Fruit fly (Drosophila melanogaster) whole organism, embryonic: ENCODE measurements around the gene CG33124.

ENCODE experiments used
- B-H2 ChIP-seq: fragments of 200-800 bp; sonication (Bioruptor generic); optimal IDR thresholded peaks from 2 replicates; lab custom pipeline; 2018; ENCODE audit warnings: missing biosample characterization, mild to moderate bottlenecking, missing genetic modification characterization
- BEAF-32 ChIP-seq: fragments of 200-800 bp; sonication (Bioruptor generic); optimal IDR thresholded peaks from 3 replicates; lab custom pipeline; 2017; ENCODE audit warnings: missing biosample characterization, missing genetic modification characterization, mild to moderate bottlenecking, moderate library complexity, missing genetic modification reagents
- CG11504 ChIP-seq: fragments of 200-800 bp; sonication (Bioruptor generic); optimal IDR thresholded peaks from 3 replicates; lab custom pipeline; 2019; ENCODE audit warnings: missing biosample characterization, mild to moderate bottlenecking, missing genetic modification characterization, moderate library complexity
- CG1529 ChIP-seq: fragments of 200-800 bp; sonication (Bioruptor generic); optimal IDR thresholded peaks from 3 replicates; lab custom pipeline; 2018; ENCODE audit warnings: missing biosample characterization, missing genetic modification characterization
- CG1647 ChIP-seq: fragments of 200-800 bp; sonication (Bioruptor generic); optimal IDR thresholded peaks from 3 replicates; lab custom pipeline; 2016; ENCODE audit warnings: missing biosample characterization, missing genetic modification characterization
- CG16813 ChIP-seq: fragments of 200-800 bp; sonication (Bioruptor generic); IDR thresholded peaks from 3 replicates; pipeline ENCODE4 v1.3.6; 2022; ENCODE audit warnings: missing biosample characterization, missing genetic modification characterization; ENCODE audit not compliant: partially characterized antibody
- CG17186 ChIP-seq: fragments of 200-800 bp; sonication (Bioruptor generic); optimal IDR thresholded peaks from 3 replicates; lab custom pipeline; 2017; ENCODE audit warnings: missing biosample characterization, missing genetic modification reagents, missing genetic modification characterization
- CG1792 ChIP-seq: fragments of 200-800 bp; sonication (Bioruptor generic); optimal IDR thresholded peaks from 2 replicates; lab custom pipeline; 2016; ENCODE audit warnings: missing biosample characterization, missing genetic modification characterization
- CG2712 ChIP-seq: fragments of 200-800 bp; optimal IDR thresholded peaks from 3 replicates; lab custom pipeline; 2019; ENCODE audit warnings: missing biosample characterization, mild to moderate bottlenecking, missing genetic modification characterization, moderate library complexity
- CG33557 ChIP-seq: fragments of 200-800 bp; sonication (Bioruptor generic); optimal IDR thresholded peaks from 2 replicates; lab custom pipeline; 2019; ENCODE audit warnings: missing biosample characterization, mild to moderate bottlenecking, missing genetic modification characterization, moderate library complexity
- CG4404 ChIP-seq: fragments of 200-800 bp; sonication (Bioruptor generic); IDR thresholded peaks from 2 replicates; pipeline ENCODE4 v1.3.6; 2022; ENCODE audit warnings: missing biosample characterization, missing genetic modification characterization
- CG6765 ChIP-seq: fragments of 200-800 bp; sonication (Bioruptor generic); optimal IDR thresholded peaks from 3 replicates; lab custom pipeline; 2017; ENCODE audit warnings: missing biosample characterization, mild to moderate bottlenecking, missing genetic modification characterization
- CG6813 ChIP-seq: fragments of 200-800 bp; sonication (Bioruptor generic); optimal IDR thresholded peaks from 2 replicates; lab custom pipeline; 2017; ENCODE audit warnings: missing biosample characterization, missing genetic modification characterization, mild to moderate bottlenecking, moderate library complexity, missing genetic modification reagents
- CG8765 ChIP-seq: fragments of 200-800 bp; sonication (Bioruptor generic); IDR thresholded peaks from 2 replicates; pipeline ENCODE4 v1.3.6; 2022; ENCODE audit warnings: missing biosample characterization, missing genetic modification characterization
- CG9215 ChIP-seq: fragments of 200-800 bp; sonication (Bioruptor generic); IDR thresholded peaks from 2 replicates; pipeline ENCODE4 v1.3.6; 2022; ENCODE audit warnings: missing biosample characterization, missing genetic modification characterization
- Deaf1 ChIP-seq: fragments of 200-800 bp; optimal IDR thresholded peaks from 3 replicates; lab custom pipeline; 2019; ENCODE audit warnings: missing biosample characterization, mild to moderate bottlenecking, missing genetic modification characterization, moderate library complexity
- Dref ChIP-seq: fragments of 200-800 bp; sonication (Bioruptor generic); IDR thresholded peaks from 2 replicates; pipeline ENCODE4 v1.3.6; 2022; ENCODE audit warnings: missing biosample characterization, missing genetic modification characterization
- E2f1 ChIP-seq: fragments of 200-800 bp; sonication (Bioruptor generic); IDR thresholded peaks from 2 replicates; pipeline ENCODE4 v1.3.6; 2022; ENCODE audit warnings: missing biosample characterization, missing genetic modification characterization
- Eip74EF ChIP-seq, 2 experiments: fragments of 200-800 bp in 1 of 2; fragments of >200 bp in 1 of 2; sonication (Bioruptor generic) in 1 of 2; optimal IDR thresholded peaks; 2 replicates each; lab custom pipeline; 2017 to 2019; ENCODE audit warnings: missing biosample characterization in 2 of 2, missing genetic modification characterization in 2 of 2, mild to moderate bottlenecking in 1 of 2, moderate library complexity in 1 of 2
- Ets65A ChIP-seq: fragments of 200-800 bp; sonication (Bioruptor generic); peaks from one replicate; lab custom pipeline; 2016; ENCODE audit warnings: missing biosample characterization, missing genetic modification characterization
- Gug ChIP-seq: fragments of 200-800 bp; sonication (Bioruptor generic); IDR thresholded peaks from 4 replicates; pipeline ENCODE4 v1.3.6; 2022; ENCODE audit warnings: missing biosample characterization, missing genetic modification characterization
- HLH4C ChIP-seq: fragments of 200-800 bp; sonication (Bioruptor generic); IDR thresholded peaks from 3 replicates; pipeline ENCODE4 v1.3.6; 2022; ENCODE audit warnings: missing biosample characterization, missing genetic modification characterization; ENCODE audit not compliant: partially characterized antibody
- HmgD ChIP-seq: fragments of 200-800 bp; sonication (Bioruptor generic); optimal IDR thresholded peaks from 3 replicates; lab custom pipeline; 2016; ENCODE audit warnings: missing biosample characterization, missing genetic modification characterization
- Kr ChIP-seq: fragments of 200-800 bp; sonication (Bioruptor generic); optimal IDR thresholded peaks from 2 replicates; lab custom pipeline; 2017; ENCODE audit warnings: missing biosample characterization, mild to moderate bottlenecking, missing genetic modification characterization
- MBD-R2 ChIP-seq: fragments of 200-800 bp; sonication (Bioruptor generic); IDR thresholded peaks from 2 replicates; pipeline ENCODE4 v1.3.6; 2022; ENCODE audit warnings: missing biosample characterization, missing genetic modification characterization
- Myb ChIP-seq: fragments of 200-800 bp; sonication (Bioruptor generic); optimal IDR thresholded peaks from 2 replicates; lab custom pipeline; 2016; ENCODE audit warnings: missing biosample characterization, missing genetic modification characterization
- Nf-YA ChIP-seq: fragments of 200-800 bp; sonication (Bioruptor generic); IDR thresholded peaks from 2 replicates; pipeline ENCODE4 v1.3.6; 2022; ENCODE audit warnings: missing biosample characterization, missing genetic modification characterization
- Nf-YC ChIP-seq: fragments of 200-800 bp; optimal IDR thresholded peaks from 3 replicates; lab custom pipeline; 2019; ENCODE audit warnings: missing biosample characterization, mild to moderate bottlenecking, missing genetic modification characterization, moderate library complexity
- Spps ChIP-seq: fragments of 200-800 bp; sonication (Bioruptor generic); optimal IDR thresholded peaks from 2 replicates; lab custom pipeline; 2018; ENCODE audit warnings: missing biosample characterization, mild to moderate bottlenecking, missing genetic modification characterization
- bowl ChIP-seq: fragments of 200-800 bp; sonication (Bioruptor generic); IDR thresholded peaks from 2 replicates; pipeline ENCODE4 v1.3.6; 2022; ENCODE audit warnings: missing biosample characterization, missing genetic modification characterization
- crp ChIP-seq, 2 experiments: fragments of 200-800 bp; sonication (Bioruptor generic); optimal IDR thresholded peaks; 2 replicates in 1 of 2; 3 replicates in 1 of 2; lab custom pipeline; 2017; ENCODE audit warnings: missing biosample characterization in 2 of 2, missing genetic modification characterization in 2 of 2, mild to moderate bottlenecking in 1 of 2, moderate library complexity in 1 of 2
- danr ChIP-seq: fragments of 200-800 bp; sonication (Bioruptor generic); IDR thresholded peaks from 2 replicates; pipeline ENCODE4 v1.3.6; 2022; ENCODE audit warnings: missing biosample characterization, missing genetic modification characterization
- dati ChIP-seq: fragments of 200-800 bp; sonication (Bioruptor generic); IDR thresholded peaks from 2 replicates; pipeline ENCODE4 v1.3.6; 2022; ENCODE audit warnings: missing biosample characterization, missing genetic modification characterization
- gfzf ChIP-seq: fragments of 200-800 bp; sonication (Bioruptor generic); optimal IDR thresholded peaks from 2 replicates; lab custom pipeline; 2016; ENCODE audit warnings: missing biosample characterization, mild to moderate bottlenecking, missing genetic modification characterization, moderate library complexity
- gro ChIP-seq: fragments of 200-800 bp; sonication (Bioruptor generic); optimal IDR thresholded peaks from 2 replicates; lab custom pipeline; 2016; ENCODE audit warnings: missing biosample characterization, missing genetic modification characterization
- her ChIP-seq: fragments of 200-800 bp; sonication (Bioruptor generic); optimal IDR thresholded peaks from 2 replicates; lab custom pipeline; 2016; ENCODE audit warnings: missing biosample characterization, missing genetic modification characterization
- ken ChIP-seq: fragments of 200-800 bp; sonication (Bioruptor generic); IDR thresholded peaks from 3 replicates; pipeline ENCODE4 v1.3.6; 2022; ENCODE audit warnings: missing biosample characterization, missing genetic modification characterization
- luna ChIP-seq: fragments of 200-800 bp; sonication (Bioruptor generic); optimal IDR thresholded peaks from 2 replicates; lab custom pipeline; 2016; ENCODE audit warnings: missing biosample characterization, missing genetic modification characterization
- mirr ChIP-seq: fragments of 200-800 bp; sonication (Bioruptor generic); optimal IDR thresholded peaks from 3 replicates; lab custom pipeline; 2018; ENCODE audit warnings: missing biosample characterization, mild to moderate bottlenecking, missing genetic modification characterization
- onecut ChIP-seq: fragments of 200-800 bp; sonication (Bioruptor generic); IDR thresholded peaks from 2 replicates; pipeline ENCODE4 v1.3.6; 2022; ENCODE audit warnings: missing biosample characterization, missing genetic modification characterization
- p53 ChIP-seq: fragments of 200-800 bp; sonication (Bioruptor generic); optimal IDR thresholded peaks from 2 replicates; lab custom pipeline; 2016; ENCODE audit warnings: missing biosample characterization, missing genetic modification characterization
- peb ChIP-seq: fragments of 200-800 bp; sonication (Bioruptor generic); IDR thresholded peaks from 2 replicates; pipeline ENCODE4 v1.3.6; 2022; ENCODE audit warnings: missing biosample characterization, missing genetic modification characterization
- pnt ChIP-seq: fragments of 200-800 bp; sonication (Bioruptor generic); optimal IDR thresholded peaks from 3 replicates; lab custom pipeline; 2016; ENCODE audit warnings: missing biosample characterization, missing genetic modification characterization
- pum ChIP-seq: fragments of 200-800 bp; sonication (Bioruptor generic); optimal IDR thresholded peaks from 2 replicates; lab custom pipeline; 2016; ENCODE audit warnings: missing biosample characterization, missing genetic modification characterization
- so ChIP-seq: fragments of 200-800 bp; sonication (Bioruptor generic); IDR thresholded peaks from 3 replicates; pipeline ENCODE4 v1.3.6; 2022; ENCODE audit warnings: missing biosample characterization, missing genetic modification characterization
- stc ChIP-seq: fragments of 200-800 bp; sonication (Bioruptor generic); IDR thresholded peaks from 2 replicates; pipeline ENCODE4 v1.3.6; 2022; ENCODE audit warnings: missing biosample characterization, missing genetic modification characterization
- sug ChIP-seq: fragments of 200-800 bp; optimal IDR thresholded peaks from 2 replicates; lab custom pipeline; 2019; ENCODE audit warnings: missing biosample characterization, mild to moderate bottlenecking, missing genetic modification characterization, moderate library complexity
- tap ChIP-seq: fragments of 200-800 bp; optimal IDR thresholded peaks from 3 replicates; lab custom pipeline; 2019; ENCODE audit warnings: missing biosample characterization, mild to moderate bottlenecking, missing genetic modification characterization, moderate library complexity
- tll ChIP-seq, 2 experiments: fragments of 200-800 bp in 1 of 2; fragments of >200 bp in 1 of 2; sonication (Bioruptor generic) in 1 of 2; optimal IDR thresholded peaks; 2 replicates each; lab custom pipeline; 2017 to 2019; ENCODE audit warnings: missing biosample characterization in 2 of 2, missing genetic modification characterization in 2 of 2, mild to moderate bottlenecking in 1 of 2, moderate library complexity in 1 of 2
- trem ChIP-seq: fragments of 200-800 bp; optimal IDR thresholded peaks from 3 replicates; lab custom pipeline; 2019; ENCODE audit warnings: missing biosample characterization, mild to moderate bottlenecking, missing genetic modification characterization, moderate library complexity
- z ChIP-seq: fragments of 200-800 bp; sonication (Bioruptor generic); IDR thresholded peaks from 3 replicates; pipeline ENCODE4 v1.3.6; 2022; ENCODE audit warnings: missing biosample characterization, missing genetic modification characterization

The CG33124 gene

dm6 chr2L:2221649-2222150 lies 12.8 kb upstream of the CG33124 start (continued):
- TF ChIP-seq crp (GFP tag; optimal IDR thresholded peaks at IDR 0.05; lab: Kevin White, UChicago) (peak in 1 of 2 experiments; percentile 73), CG1647 (GFP tag; lab: Kevin White, UChicago) (peak; percentile 93), Eip74EF (GFP tag; optimal IDR thresholded peaks at IDR 0.05; lab: Kevin White, UChicago) (peak in 1 of 2 experiments; percentile 92), Gug (GFP tag; lab: Robert Waterston, UW) (peak; percentile 94), HmgD (peak; percentile 81), CG17186 (GFP tag; lab: Kevin White, UChicago) (peak; percentile 66), luna (GFP tag; lab: Kevin White, UChicago) (peak; percentile 90), BEAF-32 (GFP tag; lab: Kevin White, UChicago) (peak; percentile 17), Deaf1 (peak; percentile 79), CG2712 (peak; percentile 96), CG4404 (GFP tag; lab: Robert Waterston, UW) (peak; percentile 90), B-H2 (GFP tag; lab: Kevin White, UChicago) (peak; percentile 94), Kr (GFP tag; lab: Kevin White, UChicago) (peak; percentile 77), pnt (peak; percentile 88), mirr (peak; percentile 94), CG6813 (peak; percentile 94), tap (tag; lab: Kevin White, UChicago) (peak; percentile 96), gro (GFP tag; lab: Kevin White, UChicago) (peak; percentile 98), Spps (tag; lab: Kevin White, UChicago) (peak; percentile 85), trem (tag; lab: Kevin White, UChicago) (peak; percentile 88), Ets65A (GFP tag; lab: Kevin White, UChicago) (peak; percentile 99), CG11504 (tag; lab: Kevin White, UChicago) (peak; percentile 95), pum (GFP tag; lab: Kevin White, UChicago) (peak; percentile 93), CG1529 (GFP tag; lab: Kevin White, UChicago) (peak; percentile 95), p53 (GFP tag; lab: Kevin White, UChicago) (peak; percentile 85), Nf-YC (tag; lab: Kevin White, UChicago) (peak; percentile 83), MBD-R2 (GFP tag; lab: Robert Waterston, UW) (peak; percentile 96), CG16813 (GFP tag; lab: Robert Waterston, UW) (no peak), CG9215 (peak; percentile 93), Myb (GFP tag; lab: Kevin White, UChicago) (peak; percentile 83), her (GFP tag; lab: Kevin White, UChicago) (peak; percentile 90), CG1792 (GFP tag; lab: Kevin White, UChicago) (peak; percentile 91), sug (peak; percentile 96), stc (peak; percentile 96), ken (GFP tag; lab: Robert Waterston, UW) (peak; percentile 96), peb (GFP tag; lab: Robert Waterston, UW) (peak; percentile 93), dati (GFP tag; lab: Robert Waterston, UW) (peak; percentile 92), CG6765 (GFP tag; lab: Kevin White, UChicago) (peak; percentile 93), gfzf (GFP tag; lab: Kevin White, UChicago) (no peak), E2f1 (GFP tag; lab: Robert Waterston, UW) (peak; percentile 96), danr (GFP tag; lab: Robert Waterston, UW) (peak; percentile 96), so (peak; percentile 98), CG33557 (peak; percentile 90), Dref (GFP tag; lab: Robert Waterston, UW) (peak; percentile 48), z (peak; percentile 81), CG8765 (GFP tag; lab: Robert Waterston, UW) (peak; percentile 90), bowl (GFP tag; lab: Robert Waterston, UW) (peak; percentile 95), HLH4C (GFP tag; lab: Robert Waterston, UW) (no peak), Nf-YA (GFP tag; lab: Robert Waterston, UW) (peak; percentile 96), tll (GFP tag; optimal IDR thresholded peaks at IDR 0.05; lab: Kevin White, UChicago) (peak in 1 of 2 experiments; percentile 65), onecut (GFP tag; lab: Robert Waterston, UW) (peak; percentile 92)
